Worm (Caenorhabditis elegans) whole organism, L2 larva: ENCODE data around the gene lgc-45.

Experiments
- ZK546.5 ChIP-seq: sonication (generic microtip); optimal IDR thresholded peaks from 2 replicates; lab custom pipeline; 2017; ENCODE audit warnings: missing biosample characterization, missing genetic modification characterization
- elt-3 ChIP-seq: sonication (generic microtip); optimal IDR thresholded peaks from 2 replicates; lab custom pipeline; 2017; ENCODE audit warnings: missing biosample characterization, missing genetic modification characterization
- lin-39 ChIP-seq: fragments of 150-350 bp; optimal IDR thresholded peaks from 2 replicates; lab custom pipeline; 2014; ENCODE audit warnings: missing biosample characterization, missing genetic modification reagents, missing genetic modification characterization
- mdl-1 ChIP-seq, 2 experiments: fragments of 150-350 bp in 1 of 2; sonication (generic microtip) in 1 of 2; optimal IDR thresholded peaks; 2 replicates each; lab custom pipeline; 2017; ENCODE audit warnings: missing biosample characterization in 2 of 2, missing genetic modification characterization in 2 of 2
- snpc-4 ChIP-seq: fragments of 150-350 bp; optimal IDR thresholded peaks from 2 replicates; lab custom pipeline; 2014; ENCODE audit warnings: missing biosample characterization, missing genetic modification characterization
- unc-62 ChIP-seq: fragments of 150-350 bp; optimal IDR thresholded peaks from 2 replicates; lab custom pipeline; 2014; ENCODE audit warnings: missing biosample characterization, missing genetic modification reagents, missing genetic modification characterization

- TF ChIP-seq unc-62 (GFP tag; lab: Kevin White, UChicago) (no peak), ZK546.5 (tag; lab: Kevin White, UChicago) (no peak), lin-39 (tag; lab: Kevin White, UChicago) (no peak), elt-3 (tag; lab: Kevin White, UChicago) (no peak), mdl-1 (tag; optimal IDR thresholded peaks at IDR 0.05; lab: Kevin White, UChicago) (no peak), snpc-4 (tag; lab: Kevin White, UChicago) (no peak)
Observed at ce11 chrII:3524097-3524496, 33.2 kb upstream of the lgc-45 start, which contains the start of gene col-72.
